Fruit fly (Drosophila melanogaster): Measurements from ENCODE around the gene btl.

The btl gene

DNA sequence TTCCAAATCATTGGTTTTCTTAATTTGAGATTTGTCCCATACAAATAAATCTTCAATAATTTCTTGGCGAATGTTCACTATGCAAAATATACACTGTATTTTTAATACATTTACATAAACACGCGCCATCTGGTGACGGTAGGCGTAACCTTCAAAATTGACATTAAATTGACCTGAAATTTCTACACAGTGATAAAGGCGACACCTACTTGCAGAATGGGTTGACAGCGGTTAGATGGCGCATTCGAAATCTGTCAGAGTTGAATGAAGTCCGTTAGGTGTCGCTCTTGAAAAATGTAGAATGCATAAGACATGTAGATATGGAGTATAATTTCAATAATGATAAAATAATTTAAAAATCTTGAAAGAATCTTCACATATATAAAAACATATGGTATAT is 35.8 kb downstream of the btl start (continued):
- TF ChIP-seq nom (GFP tag; optimal IDR thresholded peaks at IDR 0.05) (no peak), CG3847 (GFP tag; IDR thresholded peaks at IDR 0.05) (peak; percentile 88), gsb (GFP tag; IDR thresholded peaks at IDR 0.05) (0 out of 2 replicates have a peak, but pooled peaks have one; percentile 37), Gsc (GFP tag; IDR thresholded peaks at IDR 0.05) (peak; percentile 81), CG7372 (GFP tag; IDR thresholded peaks at IDR 0.05) (peak; percentile 74), slbo (GFP tag; IDR thresholded peaks at IDR 0.05) (peak; percentile 95), Max (GFP tag; optimal IDR thresholded peaks at IDR 0.05) (peak; percentile 20), lilli (GFP tag; optimal IDR thresholded peaks at IDR 0.05) (peak; percentile 82), bcd (GFP tag; optimal IDR thresholded peaks at IDR 0.05) (peak; percentile 76), Dip2 (GFP tag; IDR thresholded peaks at IDR 0.05) (peak; percentile 67; the same call in 1 of the 2 replicates), Spps (tag; optimal IDR thresholded peaks at IDR 0.05) (peak; percentile 36), CG12942 (GFP tag; optimal IDR thresholded peaks at IDR 0.05) (peak; percentile 76), caup (GFP tag; optimal IDR thresholded peaks at IDR 0.05; ENCODE audit: severe bottlenecking) (peak; percentile 51), CG10366 (GFP tag; IDR thresholded peaks at IDR 0.05) (peak; percentile 86), nerfin-1 (tag; optimal IDR thresholded peaks at IDR 0.05) (peak; percentile 37), Optix (GFP tag; IDR thresholded peaks at IDR 0.05) (no peak; the same call in none of the 3 replicates), Lhr (GFP tag; optimal IDR thresholded peaks at IDR 0.05) (peak; percentile 94), dimm (GFP tag; IDR thresholded peaks at IDR 0.05) (peak; percentile 45; the same call in 1 of the 2 replicates), HLH4C (GFP tag; IDR thresholded peaks at IDR 0.05; ENCODE audit: partially characterized antibody) (no peak), vvl (GFP tag; IDR thresholded peaks at IDR 0.05) (peak; percentile 93), CG6683 (GFP tag; optimal IDR thresholded peaks at IDR 0.05) (no peak), CG3065 (GFP tag; optimal IDR thresholded peaks at IDR 0.05) (peak; percentile 80), dmrt11E (tag; optimal IDR thresholded peaks at IDR 0.05) (peak; percentile 76), CG2875 (GFP tag; optimal IDR thresholded peaks at IDR 0.05) (peak; percentile 46), CG18619 (GFP tag; optimal IDR thresholded peaks at IDR 0.05) (peak; percentile 69), Ets97D (GFP tag; optimal IDR thresholded peaks at IDR 0.05) (peak; percentile 64), unpg (GFP tag; optimal IDR thresholded peaks at IDR 0.05) (peak; percentile 73), yki (optimal IDR thresholded peaks at IDR 0.05) (peak; percentile 87), CG17186 (GFP tag; optimal IDR thresholded peaks at IDR 0.05) (no peak), CG12236 (GFP tag; optimal IDR thresholded peaks at IDR 0.05) (peak; percentile 50), onecut (GFP tag; IDR thresholded peaks at IDR 0.05) (peak; percentile 62), CG11093 (GFP tag; IDR thresholded peaks at IDR 0.05) (peak; percentile 59; the same call in 2 of the 3 replicates), nau (GFP tag; optimal IDR thresholded peaks at IDR 0.05) (no peak)

DNA sequence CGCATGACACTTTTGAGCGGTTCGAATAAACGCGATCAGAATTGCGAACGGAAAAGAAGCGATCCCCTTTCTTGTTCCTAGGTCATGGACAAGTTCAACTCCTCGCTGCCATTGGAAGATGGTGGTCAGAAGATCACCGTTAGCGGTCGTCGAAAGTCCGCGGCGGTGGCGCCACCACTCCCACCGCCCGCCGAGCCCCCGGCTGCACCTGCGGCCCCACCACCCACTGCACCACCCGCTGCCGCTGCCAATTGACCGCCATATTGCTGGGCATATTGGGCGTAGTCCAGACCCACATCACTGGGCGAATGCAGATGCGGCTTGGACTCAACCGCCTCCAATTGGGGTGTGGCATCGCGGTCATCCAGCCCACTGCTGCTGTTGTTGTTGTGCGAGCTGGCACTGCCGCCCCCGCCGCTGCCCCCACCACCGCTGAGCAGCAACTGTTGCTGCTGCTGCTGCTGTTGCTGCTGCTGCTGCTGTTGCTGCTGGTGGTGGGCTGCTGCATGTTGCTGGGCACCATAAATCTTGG is 37.4 kb downstream of the btl start:
- no peak for TF ChIP-seq CG15269 (tag; optimal IDR thresholded peaks at IDR 0.05)
- TF ChIP-seq Ets65A (GFP tag), result peak; percentile 62
- TF ChIP-seq CG16779 (GFP tag; IDR thresholded peaks at IDR 0.05), result 0 out of 2 replicates have a peak, but pooled peaks have one; percentile 21
- TF ChIP-seq CG1832 (GFP tag; optimal IDR thresholded peaks at IDR 0.05), result no peak
- TF ChIP-seq Med (GFP tag), result peak; percentile 57
- no peak for TF ChIP-seq Mad (GFP tag; optimal IDR thresholded peaks at IDR 0.05)
- 0 out of 2 replicates have a peak, but pooled peaks have one; percentile 37 for TF ChIP-seq CG4360 (GFP tag; IDR thresholded peaks at IDR 0.05)
- no peak for TF ChIP-seq eyg (GFP tag; optimal IDR thresholded peaks at IDR 0.05)
- TF ChIP-seq Rfx (GFP tag; IDR thresholded peaks at IDR 0.05), result no peak
- TF ChIP-seq Nf-YC (tag; optimal IDR thresholded peaks at IDR 0.05), result no peak
- TF ChIP-seq Kr (GFP tag; optimal IDR thresholded peaks at IDR 0.05), result no peak
- TF ChIP-seq Atf3 (GFP tag; optimal IDR thresholded peaks at IDR 0.05), result no peak
- TF ChIP-seq Ssrp (tag; optimal IDR thresholded peaks at IDR 0.05), result no peak
- TF ChIP-seq Gsc (GFP tag; IDR thresholded peaks at IDR 0.05), result no peak
- no peak for TF ChIP-seq CG10267 (tag; optimal IDR thresholded peaks at IDR 0.05)
- TF ChIP-seq ab (GFP tag; optimal IDR thresholded peaks at IDR 0.05), result no peak
- TF ChIP-seq Hr39 (optimal IDR thresholded peaks at IDR 0.05), result peak; percentile 51
- no peak for TF ChIP-seq E2f2 (GFP tag; IDR thresholded peaks at IDR 0.05)
- TF ChIP-seq CG43689 (GFP tag; IDR thresholded peaks at IDR 0.05), result no peak
- TF ChIP-seq CG9215 (GFP tag; IDR thresholded peaks at IDR 0.05), result 0 out of 2 replicates have a peak, but pooled peaks have one; percentile 14
- no peak for TF ChIP-seq sim (GFP tag; IDR thresholded peaks at IDR 0.05)
